Worm (Caenorhabditis elegans) whole organism, early embryonic: Measurements from ENCODE around the gene F58B4.2.

Experiments used
- B0310.2 ChIP-seq: sonication (generic microtip); optimal IDR thresholded peaks from 2 replicates; lab custom pipeline; 2016; ENCODE audit warnings: mild to moderate bottlenecking, missing genetic modification characterization, missing compliant biosample characterization
- F13C5.2 ChIP-seq: sonication (generic microtip); optimal IDR thresholded peaks from 2 replicates; lab custom pipeline; 2017; ENCODE audit warnings: mild to moderate bottlenecking, missing genetic modification characterization, inconsistent platforms, missing compliant biosample characterization
- aly-1 ChIP-seq: sonication (generic microtip); optimal IDR thresholded peaks from 2 replicates; lab custom pipeline; 2016; ENCODE audit warnings: missing genetic modification characterization, missing compliant biosample characterization
- ama-1 ChIP-seq: fragments of 150-350 bp; optimal IDR thresholded peaks from 2 replicates; lab custom pipeline; 2014
- ceh-13 ChIP-seq: fragments of 200-800 bp; sonication (Bioruptor generic); optimal IDR thresholded peaks from 2 replicates; lab custom pipeline; 2018; ENCODE audit warnings: mild to moderate bottlenecking, missing genetic modification characterization, missing compliant biosample characterization
- ceh-36 ChIP-seq: sonication (generic microtip); optimal IDR thresholded peaks from 2 replicates; lab custom pipeline; 2016; ENCODE audit warnings: missing genetic modification characterization, inconsistent platforms, missing compliant biosample characterization
- ets-7 ChIP-seq: sonication (generic microtip); optimal IDR thresholded peaks from 2 replicates; lab custom pipeline; 2016; ENCODE audit warnings: missing genotype, missing genetic modification characterization, missing compliant biosample characterization
- flt-1 ChIP-seq: fragments of 200-800 bp; sonication (Bioruptor generic); IDR thresholded peaks from 2 replicates; pipeline ENCODE4 v1.3.6; 2022; ENCODE audit warnings: missing genetic modification characterization, missing compliant biosample characterization
- hmbx-1 ChIP-seq: sonication (generic microtip); optimal IDR thresholded peaks from 2 replicates; lab custom pipeline; 2016; ENCODE audit warnings: mild to moderate bottlenecking, missing genetic modification characterization, missing compliant biosample characterization
- hmg-4 ChIP-seq: fragments of 200-800 bp; sonication (Bioruptor generic); optimal IDR thresholded peaks from 2 replicates; lab custom pipeline; 2018; ENCODE audit warnings: mild to moderate bottlenecking, missing genetic modification characterization, missing compliant biosample characterization
- hnd-1 ChIP-seq: sonication (generic microtip); optimal IDR thresholded peaks from 2 replicates; lab custom pipeline; 2016; ENCODE audit warnings: missing genetic modification characterization, missing compliant biosample characterization
- pes-1 ChIP-seq: fragments of 200-800 bp; sonication (Bioruptor generic); IDR thresholded peaks from 2 replicates; pipeline ENCODE4 v1.3.6; 2022; ENCODE audit warnings: missing genetic modification reagents, missing genetic modification characterization, missing compliant biosample characterization
- scrt-1 ChIP-seq: fragments of 200-800 bp; sonication (Bioruptor generic); IDR thresholded peaks from 2 replicates; pipeline ENCODE4 v1.3.6; 2022; ENCODE audit warnings: missing genetic modification characterization, missing compliant biosample characterization
- sea-1 ChIP-seq: fragments of 200-800 bp; sonication (Bioruptor generic); conservative IDR thresholded peaks from 2 replicates; pipeline ENCODE4 v1.3.6; 2022; ENCODE audit warnings: missing genetic modification characterization, missing compliant biosample characterization
- tbx-11 ChIP-seq: fragments of 200-800 bp; sonication (Bioruptor generic); IDR thresholded peaks from 2 replicates; pipeline ENCODE4 v1.3.6; 2022; ENCODE audit warnings: missing genetic modification characterization, missing compliant biosample characterization
- tbx-37 ChIP-seq: fragments of 200-800 bp; sonication (Bioruptor generic); conservative IDR thresholded peaks from 2 replicates; pipeline ENCODE4 v1.3.6; 2022; ENCODE audit warnings: missing genetic modification reagents, missing genetic modification characterization, missing compliant biosample characterization
- tra-4 ChIP-seq: sonication (generic microtip); optimal IDR thresholded peaks from 2 replicates; lab custom pipeline; 2017; ENCODE audit warnings: missing genetic modification characterization, missing compliant biosample characterization

The F58B4.2 gene

DNA sequence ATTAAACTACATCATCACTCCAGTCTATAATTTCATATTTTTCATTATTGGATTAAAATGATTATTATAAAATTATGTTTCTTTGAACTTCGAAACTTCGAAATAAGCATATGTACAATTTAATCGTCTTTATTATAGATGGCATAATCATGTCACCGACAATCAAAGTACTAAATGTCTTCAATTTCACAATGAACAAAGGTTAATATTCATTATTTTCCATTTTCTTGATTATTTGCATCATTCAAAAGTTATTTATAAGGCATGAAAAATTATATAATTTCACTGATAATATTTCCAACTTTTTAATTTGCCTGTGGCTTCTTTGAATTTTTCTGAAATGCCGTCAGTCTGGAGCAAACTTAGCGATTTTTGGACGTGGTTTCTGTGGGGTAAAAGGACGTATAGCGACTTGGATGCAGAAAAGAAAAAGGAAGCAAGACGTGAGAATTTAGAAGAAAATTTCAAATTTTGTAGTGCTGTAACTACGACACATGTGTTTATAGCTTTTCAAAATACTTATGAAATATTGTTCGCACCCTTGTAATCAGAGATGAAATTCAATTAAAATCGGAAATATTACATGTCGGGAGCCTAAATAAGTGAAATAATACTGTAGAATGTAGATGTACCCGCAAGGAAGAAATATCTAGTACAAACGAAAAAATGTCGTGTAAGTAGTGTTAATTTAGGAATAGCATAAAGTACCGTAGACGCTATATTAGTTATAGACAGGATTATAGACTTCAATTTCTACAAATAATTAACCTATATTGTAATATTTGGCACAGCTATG lies 37.6 kb upstream of the F58B4.2 start, which contains the start of gene F17C11.13:
Gene F17C11.13, plus strand, starts transcription at position 243 of the 796 bp plus-strand sequence.
- TF ChIP-seq sea-1 (GFP tag; lab: Robert Waterston, UW), result no peak
- no peak for TF ChIP-seq F13C5.2 (tag; lab: Kevin White, UChicago)
- no peak for TF ChIP-seq tbx-11 (GFP tag; lab: Robert Waterston, UW)
- no peak for TF ChIP-seq tra-4
- TF ChIP-seq aly-1 (tag; lab: Kevin White, UChicago), result no peak
- no peak for TF ChIP-seq hmbx-1 (tag; lab: Kevin White, UChicago)
- TF ChIP-seq ceh-36, result no peak
- TF ChIP-seq hnd-1, result no peak
- TF ChIP-seq ama-1, result no peak
- no peak for TF ChIP-seq B0310.2 (tag; lab: Kevin White, UChicago)
- no peak for TF ChIP-seq flt-1
- TF ChIP-seq ceh-13, result no peak
- no peak for TF ChIP-seq pes-1 (GFP tag; lab: Robert Waterston, UW)
- TF ChIP-seq scrt-1 (GFP tag; lab: Robert Waterston, UW), result no peak
- no peak for TF ChIP-seq tbx-37 (GFP tag; lab: Robert Waterston, UW)
- no peak for TF ChIP-seq hmg-4 (GFP tag; lab: Kevin White, UChicago)
- no peak for TF ChIP-seq ets-7 (tag; lab: Kevin White, UChicago)

DNA sequence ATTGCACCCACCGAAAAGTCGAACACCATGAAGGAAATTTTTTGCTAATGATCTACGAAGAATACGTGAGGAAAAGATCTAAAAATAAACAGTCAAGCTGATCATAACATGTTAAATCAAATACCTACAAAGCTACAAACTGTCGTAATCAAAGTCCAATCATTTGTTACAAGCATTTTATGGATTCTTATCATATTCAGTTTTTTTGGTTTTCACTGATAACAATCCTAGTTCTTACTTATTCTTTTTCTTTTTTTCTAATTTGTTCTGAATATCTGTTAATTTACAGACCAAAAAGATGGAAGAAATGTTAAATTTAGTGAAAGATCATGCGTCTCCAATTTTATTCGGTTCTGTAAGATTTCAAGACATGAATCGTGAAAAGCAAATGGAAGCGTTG lies 36.6 kb upstream of the F58B4.2 start, which contains the start of gene F17C11.6:
Gene F17C11.6, plus strand, starts transcription at position 290 of the 400 bp plus-strand sequence.
- TF ChIP-seq hmg-4 (GFP tag; lab: Kevin White, UChicago) (no peak), tbx-11 (GFP tag; lab: Robert Waterston, UW) (no peak), hmbx-1 (tag; lab: Kevin White, UChicago) (no peak), scrt-1 (GFP tag; lab: Robert Waterston, UW) (no peak), sea-1 (GFP tag; lab: Robert Waterston, UW) (no peak)

DNA sequence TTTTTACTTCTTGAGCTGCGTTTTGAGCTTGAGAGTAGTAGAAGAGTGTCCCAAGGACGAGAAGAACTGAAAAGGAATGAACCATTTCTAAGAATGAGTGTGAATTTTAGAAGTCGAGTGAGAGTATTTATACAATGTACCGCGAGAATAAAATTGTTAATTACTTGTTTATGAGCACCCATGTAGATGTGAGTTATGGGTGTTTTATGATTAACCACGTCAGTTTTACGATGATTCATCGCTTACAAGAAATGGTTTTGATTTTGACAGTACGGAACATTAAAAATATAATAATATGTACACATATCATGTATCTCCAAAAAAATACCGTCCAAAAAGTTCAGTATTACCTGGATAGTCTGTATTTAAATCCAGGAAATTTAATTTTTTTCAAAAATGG lies 36.1 kb upstream of the F58B4.2 start, which contains the start of gene clec-221:
Gene clec-221, minus strand, starts transcription at position 101 of the 400 bp plus-strand sequence.
- no peak for TF ChIP-seq tbx-11 (GFP tag; lab: Robert Waterston, UW)
- no peak for TF ChIP-seq scrt-1 (GFP tag; lab: Robert Waterston, UW)
- no peak for TF ChIP-seq hmbx-1 (tag; lab: Kevin White, UChicago)
- TF ChIP-seq F13C5.2 (tag; lab: Kevin White, UChicago), result no peak
- no peak for TF ChIP-seq sea-1 (GFP tag; lab: Robert Waterston, UW)
- no peak for TF ChIP-seq aly-1 (tag; lab: Kevin White, UChicago)
- TF ChIP-seq flt-1, result no peak
- no peak for TF ChIP-seq ama-1
- TF ChIP-seq ets-7 (tag; lab: Kevin White, UChicago), result no peak

DNA sequence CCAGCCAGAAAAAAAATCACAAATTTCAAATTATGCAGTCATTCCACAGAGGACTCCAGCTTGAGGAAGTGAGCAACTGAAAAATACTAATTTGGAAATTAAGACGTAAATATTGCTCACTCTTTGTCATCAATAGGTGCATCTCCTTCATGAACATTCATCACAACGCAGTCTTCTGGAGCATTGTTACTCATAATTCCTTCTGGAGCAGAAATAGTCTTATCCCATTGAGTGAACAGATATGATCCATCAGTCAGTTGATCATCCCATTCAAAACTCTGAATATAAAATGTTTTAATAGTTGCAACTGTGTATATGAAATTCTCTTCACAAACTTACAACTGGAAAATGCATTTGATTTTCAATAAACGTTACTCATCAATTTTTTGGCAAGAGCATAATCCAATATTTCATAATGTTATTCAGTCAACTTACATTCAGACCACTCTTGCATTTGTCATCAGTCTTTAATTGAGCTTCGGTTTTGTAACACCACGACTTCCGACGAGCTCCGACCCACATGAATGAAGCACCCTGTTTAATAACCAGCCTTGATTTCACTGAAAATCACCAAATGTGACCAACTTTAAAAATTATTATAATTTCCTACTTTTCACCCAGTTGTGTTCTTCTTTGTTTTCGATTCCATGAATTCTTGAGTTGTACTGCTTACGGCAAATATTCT lies 35.3 kb upstream of the F58B4.2 start:
- no peak for TF ChIP-seq B0310.2 (tag; lab: Kevin White, UChicago)
- no peak for TF ChIP-seq scrt-1 (GFP tag; lab: Robert Waterston, UW)
- no peak for TF ChIP-seq tra-4
- no peak for TF ChIP-seq ama-1
- no peak for TF ChIP-seq hnd-1
- no peak for TF ChIP-seq tbx-37 (GFP tag; lab: Robert Waterston, UW)
- no peak for TF ChIP-seq F13C5.2 (tag; lab: Kevin White, UChicago)
- no peak for TF ChIP-seq pes-1 (GFP tag; lab: Robert Waterston, UW)
- TF ChIP-seq ceh-13, result no peak
- no peak for TF ChIP-seq flt-1
- no peak for TF ChIP-seq ets-7 (tag; lab: Kevin White, UChicago)
- TF ChIP-seq tbx-11 (GFP tag; lab: Robert Waterston, UW), result no peak

DNA sequence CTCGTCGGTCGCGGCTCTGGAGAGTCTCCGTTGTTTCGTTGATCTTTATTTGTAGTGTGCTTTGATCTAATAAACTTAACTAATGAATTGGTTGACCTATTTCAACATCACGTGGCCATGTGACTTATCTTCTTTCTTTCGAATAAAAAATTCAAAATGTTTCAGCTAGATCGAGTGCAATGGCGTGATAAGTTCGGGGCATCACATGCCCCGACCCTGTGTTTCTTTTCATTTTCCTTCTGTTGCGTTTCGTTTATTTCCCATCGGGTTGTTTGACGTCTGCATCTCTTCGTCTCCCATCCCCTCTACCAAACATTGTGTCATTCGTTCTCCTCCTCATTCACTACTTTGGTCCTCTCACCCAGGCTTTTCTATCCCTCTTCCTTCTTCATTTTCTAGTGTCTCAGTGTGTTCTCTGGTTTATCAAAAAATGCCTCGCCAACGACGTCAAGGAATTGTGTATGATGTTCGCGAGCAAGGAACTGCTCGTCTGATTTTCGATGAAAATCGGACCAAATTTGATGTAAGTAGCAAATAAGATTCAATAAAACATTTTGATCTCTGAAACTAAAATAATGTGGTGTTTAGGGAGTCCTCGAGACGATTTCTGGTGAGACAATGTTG lies 33.5 kb upstream of the F58B4.2 start, which contains the start of gene F17C11.4:
Gene F17C11.4, plus strand, starts transcription at position 206 of the 624 bp plus-strand sequence.
- TF ChIP-seq sea-1 (GFP tag; lab: Robert Waterston, UW) (0 out of 2 replicates have a peak, but pooled peaks have one; percentile 6), tbx-11 (GFP tag; lab: Robert Waterston, UW) (no peak), tbx-37 (GFP tag; lab: Robert Waterston, UW) (peak; percentile 17; the same call in 1 of the 2 replicates), F13C5.2 (tag; lab: Kevin White, UChicago) (no peak)

DNA sequence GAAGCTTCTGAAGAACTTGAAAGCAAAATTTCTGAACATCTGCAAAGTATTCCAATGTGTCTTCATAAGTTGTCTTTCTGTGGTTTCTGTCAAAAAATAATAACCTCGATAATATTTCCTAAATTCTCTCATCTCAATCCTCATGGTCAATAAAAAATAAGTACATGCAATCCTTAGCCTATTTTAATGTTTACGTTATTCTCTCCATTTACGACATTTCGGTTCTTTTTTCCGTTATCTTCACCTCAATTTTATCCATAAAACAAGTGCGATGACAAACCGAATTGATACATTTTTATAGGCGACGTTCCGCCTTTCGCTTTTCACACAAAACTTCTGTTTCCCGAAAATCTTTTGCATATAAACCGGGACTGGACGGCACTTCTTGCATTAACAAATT lies 31.2 kb upstream of the F58B4.2 start, which contains the start of gene col-153:
Gene col-153, plus strand, starts transcription at position 301 of the 400 bp plus-strand sequence.
- no peak for TF ChIP-seq hmbx-1 (tag; lab: Kevin White, UChicago)
- no peak for TF ChIP-seq ceh-13
- no peak for TF ChIP-seq flt-1
- no peak for TF ChIP-seq B0310.2 (tag; lab: Kevin White, UChicago)
- no peak for TF ChIP-seq sea-1 (GFP tag; lab: Robert Waterston, UW)
- no peak for TF ChIP-seq pes-1 (GFP tag; lab: Robert Waterston, UW)
- TF ChIP-seq scrt-1 (GFP tag; lab: Robert Waterston, UW), result no peak
- no peak for TF ChIP-seq tra-4
- no peak for TF ChIP-seq hnd-1
- no peak for TF ChIP-seq tbx-37 (GFP tag; lab: Robert Waterston, UW)
- no peak for TF ChIP-seq tbx-11 (GFP tag; lab: Robert Waterston, UW)
- TF ChIP-seq ets-7 (tag; lab: Kevin White, UChicago), result no peak
- no peak for TF ChIP-seq ama-1
- no peak for TF ChIP-seq hmg-4 (GFP tag; lab: Kevin White, UChicago)
- TF ChIP-seq F13C5.2 (tag; lab: Kevin White, UChicago), result no peak
- no peak for TF ChIP-seq ceh-36
- no peak for TF ChIP-seq aly-1 (tag; lab: Kevin White, UChicago)
